Fruit fly (Drosophila melanogaster) whole organism, embryonic: ENCODE results near the gene DIP-alpha.

Experiments
- B-H2 ChIP-seq: fragments of 200-800 bp; sonication (Bioruptor generic); optimal IDR thresholded peaks from 2 replicates; lab custom pipeline; 2018; ENCODE audit warnings: missing biosample characterization, mild to moderate bottlenecking, missing genetic modification characterization
- Bteb2 ChIP-seq: fragments of 200-800 bp; sonication (Bioruptor generic); optimal IDR thresholded peaks from 2 replicates; lab custom pipeline; 2016; ENCODE audit warnings: missing biosample characterization, missing genetic modification characterization
- CG10959 ChIP-seq: fragments of 200-800 bp; sonication (Bioruptor generic); IDR thresholded peaks from 2 replicates; pipeline ENCODE4 v1.3.6; 2022; ENCODE audit warnings: missing biosample characterization, missing genetic modification characterization
- CG11093 ChIP-seq: fragments of 200-800 bp; sonication (Bioruptor generic); IDR thresholded peaks from 3 replicates; pipeline ENCODE4 v1.3.6; 2022; ENCODE audit warnings: missing biosample characterization, missing genetic modification characterization
- CG13123 ChIP-seq: fragments of 200-800 bp; sonication (Bioruptor generic); optimal IDR thresholded peaks from 2 replicates; lab custom pipeline; 2016; ENCODE audit warnings: missing biosample characterization, missing genetic modification characterization
- CG15601 ChIP-seq: fragments of 200-800 bp; sonication (Bioruptor generic); optimal IDR thresholded peaks from 3 replicates; lab custom pipeline; 2019; ENCODE audit warnings: missing biosample characterization, mild to moderate bottlenecking, missing genetic modification characterization, moderate library complexity
- CG16813 ChIP-seq: fragments of 200-800 bp; sonication (Bioruptor generic); IDR thresholded peaks from 3 replicates; pipeline ENCODE4 v1.3.6; 2022; ENCODE audit warnings: missing biosample characterization, missing genetic modification characterization; ENCODE audit not compliant: partially characterized antibody
- CG18011 ChIP-seq: fragments of 200-800 bp; sonication (Bioruptor generic); optimal IDR thresholded peaks from 2 replicates; lab custom pipeline; 2017; ENCODE audit warnings: missing biosample characterization, missing genetic modification characterization, mild to moderate bottlenecking, moderate library complexity, missing genotype
- CG1832 ChIP-seq: fragments of 200-800 bp; sonication (Bioruptor generic); optimal IDR thresholded peaks from 2 replicates; lab custom pipeline; 2017; ENCODE audit warnings: missing biosample characterization, mild to moderate bottlenecking, missing genetic modification characterization, inconsistent platforms
- CG18764 ChIP-seq: fragments of 200-800 bp; sonication (Bioruptor generic); optimal IDR thresholded peaks from 3 replicates; lab custom pipeline; 2016; ENCODE audit warnings: missing biosample characterization, missing genetic modification characterization
- CG2129 ChIP-seq: fragments of 200-800 bp; sonication (Bioruptor generic); IDR thresholded peaks from 2 replicates; pipeline ENCODE4 v1.3.6; 2022; ENCODE audit warnings: missing biosample characterization, missing genetic modification characterization; ENCODE audit not compliant: partially characterized antibody
- CG2678 ChIP-seq: fragments of 200-800 bp; sonication (Bioruptor generic); optimal IDR thresholded peaks from 3 replicates; lab custom pipeline; 2019; ENCODE audit warnings: missing biosample characterization, mild to moderate bottlenecking, missing genetic modification characterization, moderate library complexity
- CG30020 ChIP-seq: fragments of 200-800 bp; optimal IDR thresholded peaks from 2 replicates; lab custom pipeline; 2019; ENCODE audit warnings: missing biosample characterization, mild to moderate bottlenecking, missing genetic modification characterization, moderate library complexity
- CG3281 ChIP-seq: fragments of 200-800 bp; sonication (Bioruptor generic); optimal IDR thresholded peaks from 3 replicates; lab custom pipeline; 2017; ENCODE audit warnings: missing biosample characterization, mild to moderate bottlenecking, missing genetic modification characterization
- CG33557 ChIP-seq: fragments of 200-800 bp; sonication (Bioruptor generic); optimal IDR thresholded peaks from 2 replicates; lab custom pipeline; 2019; ENCODE audit warnings: missing biosample characterization, mild to moderate bottlenecking, missing genetic modification characterization, moderate library complexity
- CG7357 ChIP-seq: fragments of 200-800 bp; sonication (Bioruptor generic); IDR thresholded peaks from 3 replicates; pipeline ENCODE4 v1.3.6; 2022; ENCODE audit warnings: missing biosample characterization, missing genetic modification characterization
- CG8089 ChIP-seq: fragments of 200-800 bp; sonication (Bioruptor generic); optimal IDR thresholded peaks from 3 replicates; lab custom pipeline; 2016; ENCODE audit warnings: missing biosample characterization, missing genetic modification characterization
- CG8924 ChIP-seq: fragments of 200-800 bp; optimal IDR thresholded peaks from 3 replicates; lab custom pipeline; 2019; ENCODE audit warnings: missing biosample characterization, mild to moderate bottlenecking, missing genetic modification characterization, moderate library complexity
- CG9437 ChIP-seq: fragments of 200-800 bp; sonication (Bioruptor generic); optimal IDR thresholded peaks from 2 replicates; lab custom pipeline; 2018; ENCODE audit warnings: missing biosample characterization, mild to moderate bottlenecking, missing genetic modification characterization
- CG9609 ChIP-seq: fragments of 200-800 bp; sonication (Bioruptor generic); optimal IDR thresholded peaks from 3 replicates; lab custom pipeline; 2016; ENCODE audit warnings: missing biosample characterization, missing genetic modification characterization
- E2f2 ChIP-seq: fragments of 200-800 bp; sonication (Bioruptor generic); IDR thresholded peaks from 2 replicates; pipeline ENCODE4 v1.3.6; 2022; ENCODE audit warnings: missing biosample characterization, missing genetic modification characterization
- Ets65A ChIP-seq: fragments of 200-800 bp; sonication (Bioruptor generic); peaks from one replicate; lab custom pipeline; 2016; ENCODE audit warnings: missing biosample characterization, missing genetic modification characterization
- HHEX ChIP-seq: fragments of 200-800 bp; sonication (Bioruptor generic); optimal IDR thresholded peaks from 3 replicates; lab custom pipeline; 2017; ENCODE audit warnings: missing biosample characterization, mild to moderate bottlenecking, missing genetic modification characterization, missing genetic modification reagents
- Lim3 ChIP-seq: fragments of 200-800 bp; sonication (Bioruptor generic); IDR thresholded peaks from 2 replicates; pipeline ENCODE4 v1.3.6; 2022; ENCODE audit warnings: missing biosample characterization, missing genetic modification characterization
- NC2α ChIP-seq: fragments of 200-800 bp; sonication (Bioruptor generic); optimal IDR thresholded peaks from 2 replicates; lab custom pipeline; 2016; ENCODE audit warnings: missing biosample characterization, missing genetic modification characterization
- NFAT ChIP-seq: fragments of 200-800 bp; sonication (Bioruptor generic); IDR thresholded peaks from 2 replicates; pipeline ENCODE4 v1.3.6; 2022; ENCODE audit warnings: missing biosample characterization, missing genetic modification characterization
- Oaz ChIP-seq: fragments of 200-800 bp; sonication (Bioruptor generic); IDR thresholded peaks from 2 replicates; pipeline ENCODE4 v1.3.6; 2022; ENCODE audit warnings: missing biosample characterization, missing genetic modification characterization
- Oli ChIP-seq: fragments of 200-800 bp; sonication (Bioruptor generic); optimal IDR thresholded peaks from 2 replicates; lab custom pipeline; 2018; ENCODE audit warnings: missing biosample characterization, mild to moderate bottlenecking, missing genetic modification characterization, moderate library complexity
- Optix ChIP-seq: fragments of 200-800 bp; sonication (Bioruptor generic); IDR thresholded peaks from 3 replicates; pipeline ENCODE4 v1.3.6; 2022; ENCODE audit warnings: missing biosample characterization, missing genetic modification characterization
- Rx ChIP-seq: fragments of 200-800 bp; sonication (Bioruptor generic); IDR thresholded peaks from 2 replicates; pipeline ENCODE4 v1.3.6; 2022; ENCODE audit warnings: missing biosample characterization, missing genetic modification characterization
- ab ChIP-seq: fragments of 200-800 bp; sonication (Bioruptor generic); optimal IDR thresholded peaks from 2 replicates; lab custom pipeline; 2016; ENCODE audit warnings: missing biosample characterization, missing genetic modification characterization
- aop ChIP-seq: fragments of 200-800 bp; sonication (Bioruptor generic); IDR thresholded peaks from 2 replicates; pipeline ENCODE4 v1.3.6; 2022; ENCODE audit warnings: missing biosample characterization, missing genetic modification characterization
- az2 ChIP-seq: fragments of 200-800 bp; sonication (Bioruptor generic); optimal IDR thresholded peaks from 3 replicates; lab custom pipeline; 2016; ENCODE audit warnings: missing biosample characterization, missing genetic modification characterization
- cg ChIP-seq: fragments of 200-800 bp; sonication (Bioruptor generic); optimal IDR thresholded peaks from 3 replicates; lab custom pipeline; 2019; ENCODE audit warnings: missing biosample characterization, mild to moderate bottlenecking, missing genetic modification characterization, moderate library complexity
- chm ChIP-seq: fragments of 200-800 bp; sonication (Bioruptor generic); IDR thresholded peaks from 2 replicates; pipeline ENCODE4 v1.3.6; 2022; ENCODE audit warnings: missing biosample characterization, missing genetic modification characterization
- corto ChIP-seq: fragments of 200-800 bp; sonication (Bioruptor generic); optimal IDR thresholded peaks from 2 replicates; lab custom pipeline; 2016; ENCODE audit warnings: missing biosample characterization, mild to moderate bottlenecking, missing genetic modification characterization, moderate library complexity
- dm ChIP-seq: fragments of 200-800 bp; sonication (Bioruptor generic); optimal IDR thresholded peaks from 3 replicates; lab custom pipeline; 2016; ENCODE audit warnings: missing biosample characterization, missing genetic modification characterization
- dmrt99B ChIP-seq: fragments of 200-800 bp; sonication (Bioruptor generic); optimal IDR thresholded peaks from 2 replicates; lab custom pipeline; 2018; ENCODE audit warnings: missing biosample characterization, mild to moderate bottlenecking, missing genetic modification characterization, moderate library complexity
- ftz-f1 ChIP-seq: fragments of 200-800 bp; sonication (Bioruptor generic); optimal IDR thresholded peaks from 2 replicates; lab custom pipeline; 2016; ENCODE audit warnings: missing biosample characterization, missing genetic modification characterization
- kni ChIP-seq: fragments of 200-800 bp; sonication (Bioruptor generic); optimal IDR thresholded peaks from 3 replicates; lab custom pipeline; 2017; ENCODE audit warnings: mild to moderate bottlenecking, missing biosample characterization, missing genetic modification reagents, missing genetic modification characterization
- knrl ChIP-seq: fragments of 200-800 bp; sonication (Bioruptor generic); IDR thresholded peaks from 3 replicates; pipeline ENCODE4 v1.3.6; 2022; ENCODE audit warnings: missing biosample characterization, missing genetic modification characterization; ENCODE audit not compliant: partially characterized antibody
- mirr ChIP-seq: fragments of 200-800 bp; sonication (Bioruptor generic); optimal IDR thresholded peaks from 3 replicates; lab custom pipeline; 2018; ENCODE audit warnings: missing biosample characterization, mild to moderate bottlenecking, missing genetic modification characterization
- pnt ChIP-seq: fragments of 200-800 bp; sonication (Bioruptor generic); optimal IDR thresholded peaks from 3 replicates; lab custom pipeline; 2016; ENCODE audit warnings: missing biosample characterization, missing genetic modification characterization
- ro ChIP-seq: fragments of 200-800 bp; sonication (Bioruptor generic); IDR thresholded peaks from 2 replicates; pipeline ENCODE4 v1.3.6; 2022; ENCODE audit warnings: missing biosample characterization, missing genetic modification characterization
- sens ChIP-seq: fragments of 200-800 bp; sonication (Bioruptor generic); peaks from one replicate; lab custom pipeline; 2016; ENCODE audit warnings: missing biosample characterization, missing genetic modification characterization
- slou ChIP-seq: fragments of 200-800 bp; sonication (Bioruptor generic); optimal IDR thresholded peaks from 3 replicates; lab custom pipeline; 2016; ENCODE audit warnings: missing biosample characterization, missing genetic modification characterization
- sqz ChIP-seq: fragments of 200-800 bp; sonication (Bioruptor generic); optimal IDR thresholded peaks from 3 replicates; lab custom pipeline; 2018; ENCODE audit warnings: missing biosample characterization, mild to moderate bottlenecking, missing genetic modification characterization
- wek ChIP-seq: fragments of 200-800 bp; sonication (Bioruptor generic); optimal IDR thresholded peaks from 3 replicates; lab custom pipeline; 2018; ENCODE audit warnings: missing biosample characterization, mild to moderate bottlenecking, missing genetic modification characterization, moderate library complexity
- yki ChIP-seq: fragments of >200 bp; optimal IDR thresholded peaks from 3 replicates; lab custom pipeline; 2018
- zf30C ChIP-seq: fragments of 200-800 bp; sonication (Bioruptor generic); optimal IDR thresholded peaks from 3 replicates; lab custom pipeline; 2018; ENCODE audit warnings: missing biosample characterization, mild to moderate bottlenecking, missing genetic modification characterization
- zfh1 ChIP-seq: fragments of 200-800 bp; sonication (Bioruptor generic); IDR thresholded peaks from 3 replicates; pipeline ENCODE4 v1.3.6; 2022; ENCODE audit warnings: missing biosample characterization, missing genetic modification characterization

Gene DIP-alpha

dm6 chrX:3545849-3546518, 25.5 kb downstream of the DIP-alpha start (continued):
- TF ChIP-seq CG3281 (GFP tag; lab: Kevin White, UChicago) (peak; percentile 54), Oli (tag; lab: Kevin White, UChicago) (peak; percentile 92), CG10959 (peak; percentile 85), mirr (no peak), CG18764 (GFP tag; lab: Kevin White, UChicago) (peak; percentile 75), CG8089 (GFP tag; lab: Kevin White, UChicago) (peak; percentile 47), aop (GFP tag; lab: Robert Waterston, UW) (no peak), CG1832 (GFP tag; lab: Kevin White, UChicago) (no peak), yki (lab: Kevin White, UChicago) (no peak), dm (GFP tag; lab: Kevin White, UChicago) (peak; percentile 65), CG8924 (tag; lab: Kevin White, UChicago) (peak; percentile 92), CG18011 (GFP tag; lab: Kevin White, UChicago) (peak; percentile 41), sqz (GFP tag; lab: Kevin White, UChicago) (peak; percentile 89), zf30C (GFP tag; lab: Kevin White, UChicago) (no peak), HHEX (peak; percentile 73), az2 (GFP tag; lab: Kevin White, UChicago) (peak; percentile 87), kni (GFP tag; lab: Kevin White, UChicago) (peak; percentile 23), CG2129 (GFP tag; lab: Robert Waterston, UW) (no peak), CG2678 (peak; percentile 91), Bteb2 (GFP tag; lab: Kevin White, UChicago) (peak; percentile 50), Rx (GFP tag; lab: Robert Waterston, UW) (peak; percentile 45), knrl (GFP tag; lab: Robert Waterston, UW) (peak; percentile 42; the same call in 1 of the 3 replicates), NFAT (GFP tag; lab: Robert Waterston, UW) (no peak), corto (GFP tag; lab: Kevin White, UChicago) (peak; percentile 30), E2f2 (peak; percentile 76), CG30020 (tag; lab: Kevin White, UChicago) (no peak), chm (GFP tag; lab: Robert Waterston, UW) (peak; percentile 96), ab (GFP tag; lab: Kevin White, UChicago) (no peak), pnt (GFP tag; lab: Kevin White, UChicago) (peak; percentile 27), zfh1 (GFP tag; lab: Robert Waterston, UW) (peak; percentile 86), cg (GFP tag; lab: Kevin White, UChicago) (no peak), wek (GFP tag; lab: Kevin White, UChicago) (no peak), Optix (peak; percentile 73), CG11093 (GFP tag; lab: Robert Waterston, UW) (peak; percentile 62; the same call in 2 of the 3 replicates), NC2α (GFP tag; lab: Kevin White, UChicago) (peak; percentile 59), slou (no peak), Ets65A (no peak), CG7357 (peak; percentile 52; the same call in 1 of the 3 replicates), Lim3 (no peak), CG15601 (tag; lab: Kevin White, UChicago) (peak; percentile 93), CG13123 (GFP tag; lab: Kevin White, UChicago) (peak; percentile 62), dmrt99B (peak; percentile 91), ro (GFP tag; lab: Robert Waterston, UW) (0 out of 2 replicates have a peak, but pooled peaks have one; percentile 9), CG9609 (GFP tag; lab: Kevin White, UChicago) (peak; percentile 65), CG33557 (GFP tag; lab: Kevin White, UChicago) (peak; percentile 78), B-H2 (GFP tag; lab: Kevin White, UChicago) (no peak), Oaz (GFP tag; lab: Robert Waterston, UW) (peak; percentile 19; the same call in 1 of the 2 replicates), CG9437 (GFP tag; lab: Kevin White, UChicago) (peak; percentile 82), sens (peak; percentile 94), CG16813 (GFP tag; lab: Robert Waterston, UW) (peak; percentile 61), ftz-f1 (GFP tag; lab: Kevin White, UChicago) (no peak)
